Fruit fly (Drosophila melanogaster) whole organism, embryonic: ENCODE measurements around the gene CG15046.

Source experiments
- B-H1 ChIP-seq: fragments of 200-800 bp; sonication (Bioruptor generic); IDR thresholded peaks from 3 replicates; pipeline ENCODE4 v1.3.6; 2022; ENCODE audit warnings: missing biosample characterization, missing genetic modification characterization
- BtbVII ChIP-seq: fragments of 200-800 bp; sonication (Bioruptor generic); optimal IDR thresholded peaks from 3 replicates; lab custom pipeline; 2017; ENCODE audit warnings: missing biosample characterization, mild to moderate bottlenecking, missing genetic modification characterization
- C15 ChIP-seq: fragments of 200-800 bp; sonication (Bioruptor generic); IDR thresholded peaks from 3 replicates; pipeline ENCODE4 v1.3.6; 2022; ENCODE audit warnings: missing biosample characterization, missing genetic modification characterization
- CG10366 ChIP-seq: fragments of 200-800 bp; sonication (Bioruptor generic); IDR thresholded peaks from 2 replicates; pipeline ENCODE4 v1.3.6; 2022; ENCODE audit warnings: missing biosample characterization, missing genetic modification characterization
- CG10565 ChIP-seq: fragments of 200-800 bp; sonication (Bioruptor generic); optimal IDR thresholded peaks from 3 replicates; lab custom pipeline; 2016; ENCODE audit warnings: missing biosample characterization, mild to moderate bottlenecking, missing genetic modification characterization
- CG11696 ChIP-seq: fragments of 200-800 bp; sonication (Bioruptor generic); IDR thresholded peaks from 2 replicates; pipeline ENCODE4 v1.3.6; 2022; ENCODE audit warnings: missing biosample characterization, missing genetic modification characterization
- CG12155 ChIP-seq: fragments of 200-800 bp; sonication (Bioruptor generic); optimal IDR thresholded peaks from 3 replicates; lab custom pipeline; 2016; ENCODE audit warnings: missing biosample characterization, missing genetic modification characterization
- CG12236 ChIP-seq: fragments of 200-800 bp; sonication (Bioruptor generic); optimal IDR thresholded peaks from 2 replicates; lab custom pipeline; 2016; ENCODE audit warnings: missing biosample characterization, missing genetic modification characterization
- CG12659 ChIP-seq: fragments of 200-800 bp; sonication (Bioruptor generic); optimal IDR thresholded peaks from 3 replicates; lab custom pipeline; 2017; ENCODE audit warnings: mild to moderate bottlenecking, missing biosample characterization, missing genetic modification reagents, missing genetic modification characterization
- CG13424 ChIP-seq: fragments of 200-800 bp; sonication (Bioruptor generic); optimal IDR thresholded peaks from 2 replicates; lab custom pipeline; 2019; ENCODE audit warnings: missing biosample characterization, mild to moderate bottlenecking, missing genetic modification characterization, moderate library complexity
- CG14710 ChIP-seq: fragments of 200-800 bp; sonication (Bioruptor generic); optimal IDR thresholded peaks from 3 replicates; lab custom pipeline; 2019; ENCODE audit warnings: missing biosample characterization, mild to moderate bottlenecking, missing genetic modification characterization, moderate library complexity
- CG15269 ChIP-seq: fragments of 200-800 bp; sonication (Bioruptor generic); optimal IDR thresholded peaks from 2 replicates; lab custom pipeline; 2018; ENCODE audit warnings: missing biosample characterization, mild to moderate bottlenecking, missing genetic modification characterization, moderate library complexity
- CG17568 ChIP-seq: fragments of 200-800 bp; sonication (Bioruptor generic); optimal IDR thresholded peaks from 2 replicates; lab custom pipeline; 2018; ENCODE audit warnings: missing biosample characterization, mild to moderate bottlenecking, missing genetic modification characterization, moderate library complexity
- CG18262 ChIP-seq: fragments of 200-800 bp; optimal IDR thresholded peaks from 3 replicates; lab custom pipeline; 2019; ENCODE audit warnings: missing biosample characterization, mild to moderate bottlenecking, missing genetic modification characterization, moderate library complexity
- CG31224 ChIP-seq: fragments of 200-800 bp; sonication (Bioruptor generic); IDR thresholded peaks from 2 replicates; pipeline ENCODE4 v1.3.6; 2022; ENCODE audit warnings: missing biosample characterization, missing genetic modification characterization
- CG4360 ChIP-seq: fragments of 200-800 bp; sonication (Bioruptor generic); IDR thresholded peaks from 2 replicates; pipeline ENCODE4 v1.3.6; 2022; ENCODE audit warnings: missing biosample characterization, missing genetic modification characterization
- CG7271 ChIP-seq: fragments of 200-800 bp; sonication (Bioruptor generic); optimal IDR thresholded peaks from 2 replicates; lab custom pipeline; 2018; ENCODE audit warnings: missing biosample characterization, mild to moderate bottlenecking, missing genetic modification characterization, moderate library complexity
- CG7963 ChIP-seq: fragments of 200-800 bp; sonication (Bioruptor generic); IDR thresholded peaks from 3 replicates; pipeline ENCODE4 v1.3.6; 2022; ENCODE audit warnings: missing biosample characterization, missing genetic modification characterization; ENCODE audit not compliant: partially characterized antibody
- CG8478 ChIP-seq: fragments of >200 bp; optimal IDR thresholded peaks from 2 replicates; lab custom pipeline; 2018
- CG9437 ChIP-seq: fragments of 200-800 bp; sonication (Bioruptor generic); optimal IDR thresholded peaks from 2 replicates; lab custom pipeline; 2018; ENCODE audit warnings: missing biosample characterization, mild to moderate bottlenecking, missing genetic modification characterization
- CG9797 ChIP-seq: fragments of 200-800 bp; sonication (Bioruptor generic); optimal IDR thresholded peaks from 3 replicates; lab custom pipeline; 2018; ENCODE audit warnings: missing biosample characterization, mild to moderate bottlenecking, missing genetic modification characterization
- Dbx ChIP-seq: fragments of 200-800 bp; sonication (Bioruptor generic); IDR thresholded peaks from 3 replicates; pipeline ENCODE4 v1.3.6; 2022; ENCODE audit warnings: missing biosample characterization, missing genetic modification characterization
- Drgx ChIP-seq: fragments of 200-800 bp; sonication (Bioruptor generic); IDR thresholded peaks from 2 replicates; pipeline ENCODE4 v1.3.6; 2022; ENCODE audit warnings: missing biosample characterization, missing genetic modification characterization
- E2f1 ChIP-seq: fragments of 200-800 bp; sonication (Bioruptor generic); IDR thresholded peaks from 2 replicates; pipeline ENCODE4 v1.3.6; 2022; ENCODE audit warnings: missing biosample characterization, missing genetic modification characterization
- Gsc ChIP-seq: fragments of 200-800 bp; sonication (Bioruptor generic); IDR thresholded peaks from 2 replicates; pipeline ENCODE4 v1.3.6; 2022; ENCODE audit warnings: missing biosample characterization, missing genetic modification characterization
- Hr51 ChIP-seq, 2 experiments: fragments of 200-800 bp; sonication (Bioruptor generic); optimal IDR thresholded peaks; 2 replicates in 1 of 2; 3 replicates in 1 of 2; lab custom pipeline; 2016 to 2018; ENCODE audit warnings: missing biosample characterization in 2 of 2, missing genetic modification characterization in 2 of 2, mild to moderate bottlenecking in 1 of 2, moderate library complexity in 1 of 2
- Lhr ChIP-seq: fragments of 200-800 bp; sonication (Bioruptor generic); optimal IDR thresholded peaks from 3 replicates; lab custom pipeline; 2017; ENCODE audit warnings: mild to moderate bottlenecking, missing biosample characterization, missing genetic modification reagents, missing genetic modification characterization
- MTF-1 ChIP-seq: fragments of 200-800 bp; sonication (Bioruptor generic); optimal IDR thresholded peaks from 2 replicates; lab custom pipeline; 2018; ENCODE audit warnings: missing biosample characterization, mild to moderate bottlenecking, missing genetic modification characterization, borderline replicate concordance
- Mrtf ChIP-seq: fragments of 200-800 bp; sonication (Bioruptor generic); IDR thresholded peaks from 3 replicates; pipeline ENCODE4 v1.3.6; 2022; ENCODE audit warnings: missing biosample characterization, missing genetic modification characterization
- Poxn ChIP-seq: fragments of 200-800 bp; sonication (Bioruptor generic); IDR thresholded peaks from 2 replicates; pipeline ENCODE4 v1.3.6; 2022; ENCODE audit warnings: missing biosample characterization, missing genetic modification characterization
- Ptx1 ChIP-seq: fragments of 200-800 bp; sonication (Bioruptor generic); IDR thresholded peaks from 2 replicates; pipeline ENCODE4 v1.3.6; 2022; ENCODE audit warnings: missing biosample characterization, missing genetic modification characterization
- Usf ChIP-seq: fragments of 200-800 bp; sonication (Bioruptor generic); optimal IDR thresholded peaks from 2 replicates; lab custom pipeline; 2017; ENCODE audit warnings: missing genotype, missing biosample characterization, missing genetic modification characterization
- ase ChIP-seq: fragments of 200-800 bp; sonication (Bioruptor generic); IDR thresholded peaks from 3 replicates; pipeline ENCODE4 v1.3.6; 2022; ENCODE audit warnings: missing biosample characterization, missing genetic modification characterization
- btn ChIP-seq: fragments of 200-800 bp; sonication (Bioruptor generic); optimal IDR thresholded peaks from 2 replicates; lab custom pipeline; 2016; ENCODE audit warnings: missing biosample characterization, missing genetic modification characterization
- cg ChIP-seq: fragments of 200-800 bp; sonication (Bioruptor generic); optimal IDR thresholded peaks from 3 replicates; lab custom pipeline; 2019; ENCODE audit warnings: missing biosample characterization, mild to moderate bottlenecking, missing genetic modification characterization, moderate library complexity
- dan ChIP-seq: fragments of 200-800 bp; sonication (Bioruptor generic); IDR thresholded peaks from 2 replicates; pipeline ENCODE4 v1.3.6; 2022; ENCODE audit warnings: missing biosample characterization, missing genetic modification characterization
- danr ChIP-seq: fragments of 200-800 bp; sonication (Bioruptor generic); IDR thresholded peaks from 2 replicates; pipeline ENCODE4 v1.3.6; 2022; ENCODE audit warnings: missing biosample characterization, missing genetic modification characterization
- dm ChIP-seq: fragments of 200-800 bp; sonication (Bioruptor generic); optimal IDR thresholded peaks from 3 replicates; lab custom pipeline; 2016; ENCODE audit warnings: missing biosample characterization, missing genetic modification characterization
- gfzf ChIP-seq: fragments of 200-800 bp; sonication (Bioruptor generic); optimal IDR thresholded peaks from 2 replicates; lab custom pipeline; 2016; ENCODE audit warnings: missing biosample characterization, mild to moderate bottlenecking, missing genetic modification characterization, moderate library complexity
- grau ChIP-seq: fragments of 200-800 bp; optimal IDR thresholded peaks from 3 replicates; lab custom pipeline; 2019; ENCODE audit warnings: missing biosample characterization, mild to moderate bottlenecking, missing genetic modification characterization, moderate library complexity
- gsb ChIP-seq: fragments of 200-800 bp; sonication (Bioruptor generic); IDR thresholded peaks from 2 replicates; pipeline ENCODE4 v1.3.6; 2022; ENCODE audit warnings: missing biosample characterization, missing genetic modification characterization
- hkb ChIP-seq, 2 experiments: fragments of 200-800 bp in 1 of 2; fragments of >200 bp in 1 of 2; sonication (Bioruptor generic) in 1 of 2; IDR thresholded peaks in 1 of 2; optimal IDR thresholded peaks in 1 of 2; 2 replicates each; pipeline versions ENCODE4 v1.3.6 to Lab custom; 2017 to 2022; ENCODE audit warnings: missing biosample characterization in 1 of 2, missing genetic modification characterization in 1 of 2
- lbe ChIP-seq: fragments of 200-800 bp; sonication (Bioruptor generic); optimal IDR thresholded peaks from 2 replicates; lab custom pipeline; 2016; ENCODE audit warnings: missing biosample characterization, mild to moderate bottlenecking, missing genetic modification characterization
- lmd ChIP-seq: fragments of 200-800 bp; sonication (Bioruptor generic); IDR thresholded peaks from 2 replicates; pipeline ENCODE4 v1.3.6; 2022; ENCODE audit warnings: missing biosample characterization, missing genetic modification characterization
- maf-S ChIP-seq: fragments of 200-800 bp; sonication (Bioruptor generic); optimal IDR thresholded peaks from 2 replicates; lab custom pipeline; 2016; ENCODE audit warnings: missing biosample characterization, missing genetic modification characterization
- mirr ChIP-seq: fragments of 200-800 bp; sonication (Bioruptor generic); optimal IDR thresholded peaks from 3 replicates; lab custom pipeline; 2018; ENCODE audit warnings: missing biosample characterization, mild to moderate bottlenecking, missing genetic modification characterization
- repo ChIP-seq: fragments of 200-800 bp; sonication (Bioruptor generic); optimal IDR thresholded peaks from 2 replicates; lab custom pipeline; 2016; ENCODE audit warnings: missing biosample characterization, missing genetic modification characterization
- row ChIP-seq: fragments of 200-800 bp; sonication (Bioruptor generic); IDR thresholded peaks from 3 replicates; pipeline ENCODE4 v1.3.6; 2022; ENCODE audit warnings: missing biosample characterization, missing genetic modification characterization
- schlank ChIP-seq: fragments of 200-800 bp; sonication (Bioruptor generic); optimal IDR thresholded peaks from 2 replicates; lab custom pipeline; 2018; ENCODE audit warnings: missing biosample characterization, mild to moderate bottlenecking, missing genetic modification characterization
- tgo ChIP-seq: fragments of 200-800 bp; sonication (Bioruptor generic); IDR thresholded peaks from 3 replicates; pipeline ENCODE4 v1.3.6; 2022; ENCODE audit warnings: missing biosample characterization, missing genetic modification characterization
- tll ChIP-seq, 2 experiments: fragments of 200-800 bp in 1 of 2; fragments of >200 bp in 1 of 2; sonication (Bioruptor generic) in 1 of 2; optimal IDR thresholded peaks; 2 replicates each; lab custom pipeline; 2017 to 2019; ENCODE audit warnings: missing biosample characterization in 2 of 2, missing genetic modification characterization in 2 of 2, mild to moderate bottlenecking in 1 of 2, moderate library complexity in 1 of 2
- ttk ChIP-seq: fragments of 200-800 bp; sonication (Bioruptor generic); IDR thresholded peaks from 2 replicates; pipeline ENCODE4 v2.1.2; 2022; ENCODE audit warnings: missing biosample characterization, missing genetic modification characterization

The CG15046 gene

DNA sequence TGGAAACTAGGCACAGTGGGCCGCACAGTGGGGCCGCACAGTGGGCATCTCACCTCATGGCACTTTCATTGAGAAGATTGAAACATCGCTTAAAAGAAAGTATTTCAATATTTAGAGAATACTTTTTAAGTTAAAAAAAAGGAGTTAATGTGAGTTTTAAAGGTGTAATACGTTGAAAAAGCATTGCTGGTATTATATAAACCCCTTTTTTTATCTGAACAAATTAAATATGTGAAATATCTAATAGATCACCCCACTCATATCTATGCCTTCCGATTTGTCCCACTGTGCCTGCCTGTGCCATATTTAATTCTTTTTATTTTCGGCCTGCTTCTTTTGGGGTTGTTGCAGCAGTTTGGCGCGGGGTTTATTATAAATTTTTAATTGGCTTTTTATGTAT is 43.9 kb upstream of the CG15046 start (continued):
- TF ChIP-seq MTF-1 (GFP tag; lab: Kevin White, UChicago) (no peak), Lhr (GFP tag; lab: Kevin White, UChicago) (peak; percentile 11), CG8478 (lab: Kevin White, UChicago) (no peak), grau (tag; lab: Kevin White, UChicago) (peak; percentile 52), dm (GFP tag; lab: Kevin White, UChicago) (no peak), CG12659 (peak; percentile 0), btn (GFP tag; lab: Kevin White, UChicago) (no peak), Usf (GFP tag; lab: Kevin White, UChicago) (no peak), danr (GFP tag; lab: Robert Waterston, UW) (no peak), mirr (no peak), maf-S (GFP tag; lab: Kevin White, UChicago) (no peak), tll (GFP tag; optimal IDR thresholded peaks at IDR 0.05; lab: Kevin White, UChicago) (no peak), CG31224 (GFP tag; lab: Robert Waterston, UW) (no peak), CG4360 (no peak), Poxn (GFP tag; lab: Robert Waterston, UW) (no peak), gfzf (GFP tag; lab: Kevin White, UChicago) (no peak), dan (GFP tag; lab: Robert Waterston, UW) (no peak), ase (GFP tag; lab: Robert Waterston, UW) (no peak), hkb (optimal IDR thresholded peaks at IDR 0.05; lab: Kevin White, UChicago) (no peak), hkb (GFP tag; IDR thresholded peaks at IDR 0.05; lab: Robert Waterston, UW) (no peak), repo (GFP tag; lab: Kevin White, UChicago) (no peak), Dbx (GFP tag; lab: Robert Waterston, UW) (no peak), lmd (peak; percentile 37; the same call in 1 of the 2 replicates), tgo (GFP tag; lab: Robert Waterston, UW) (no peak), CG10565 (GFP tag; lab: Kevin White, UChicago) (no peak), CG12155 (GFP tag; lab: Kevin White, UChicago) (no peak), Drgx (no peak), CG9797 (no peak), Ptx1 (GFP tag; lab: Robert Waterston, UW) (no peak; the same call in none of the 2 replicates), CG14710 (tag; lab: Kevin White, UChicago) (peak; percentile 14), CG7963 (GFP tag; lab: Robert Waterston, UW) (no peak), CG13424 (tag; lab: Kevin White, UChicago) (peak; percentile 14), CG7271 (no peak), ttk (GFP tag; lab: Robert Waterston, UW) (0 out of 2 replicates have a peak, but pooled peaks have one; percentile 7), CG11696 (no peak), B-H1 (GFP tag; lab: Robert Waterston, UW) (no peak), cg (GFP tag; lab: Kevin White, UChicago) (no peak), Mrtf (GFP tag; lab: Robert Waterston, UW) (no peak), C15 (GFP tag; lab: Robert Waterston, UW) (no peak), schlank (tag; lab: Kevin White, UChicago) (no peak), CG10366 (GFP tag; lab: Robert Waterston, UW) (no peak), CG9437 (peak; percentile 15), Gsc (GFP tag; lab: Robert Waterston, UW) (no peak), CG12236 (GFP tag; lab: Kevin White, UChicago) (no peak), BtbVII (GFP tag; lab: Kevin White, UChicago) (no peak), CG17568 (GFP tag; lab: Kevin White, UChicago) (no peak), Hr51 (GFP tag; optimal IDR thresholded peaks at IDR 0.05; lab: Kevin White, UChicago) (peak in 1 of 2 experiments; percentile 45), lbe (GFP tag; lab: Kevin White, UChicago) (no peak), E2f1 (GFP tag; lab: Robert Waterston, UW) (no peak), gsb (no peak), CG15269 (tag; lab: Kevin White, UChicago) (no peak), CG18262 (tag; lab: Kevin White, UChicago) (peak; percentile 55), row (GFP tag; lab: Robert Waterston, UW) (peak; percentile 53)
